Fruit fly (Drosophila melanogaster): ENCODE data around the gene Fuca.

Gene Fuca

DNA sequence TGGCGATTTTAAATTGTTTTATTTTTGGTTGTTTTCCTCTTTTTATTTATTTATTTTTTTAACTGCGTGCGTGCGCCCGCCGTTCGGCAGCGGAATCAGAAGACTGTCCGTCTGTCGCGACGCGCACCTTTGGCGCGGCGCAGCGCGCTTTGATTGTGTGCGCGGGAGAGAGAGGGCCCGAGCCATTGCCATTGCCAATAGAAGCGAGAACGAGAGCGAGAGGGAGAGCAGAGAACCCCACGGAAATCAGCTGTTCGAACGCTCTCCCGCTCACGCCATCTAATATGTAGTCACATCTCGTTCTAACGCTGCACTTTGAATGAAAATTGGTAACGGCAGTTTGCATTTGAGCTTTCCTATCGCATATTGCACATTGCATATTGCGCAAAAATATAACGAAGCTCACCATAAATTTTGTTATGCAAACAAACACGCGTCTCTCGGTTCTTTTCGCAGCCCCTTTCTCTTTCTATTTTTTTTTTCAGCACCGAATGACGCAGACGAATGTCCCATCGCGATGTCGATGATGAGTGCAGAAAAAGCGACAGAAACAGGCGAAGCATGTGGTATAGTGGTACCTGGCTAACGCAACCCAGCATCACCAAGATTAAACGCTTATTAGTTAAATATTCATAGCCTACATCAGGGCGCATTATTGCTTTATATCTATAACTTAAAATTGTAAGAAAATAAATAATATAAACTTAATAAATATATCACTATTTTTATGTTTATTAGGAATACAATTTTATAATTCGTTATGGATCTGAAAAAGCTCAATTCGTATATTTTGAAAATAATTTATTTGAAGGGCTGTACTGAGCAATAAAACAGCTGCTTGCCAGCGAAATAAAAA lies 12.1 kb upstream of the Fuca start (continued):
- TF ChIP-seq stwl (tag; optimal IDR thresholded peaks at IDR 0.05) (peak; percentile 7), CG17829 (tag; optimal IDR thresholded peaks at IDR 0.05) (peak; percentile 3), al (GFP tag; IDR thresholded peaks at IDR 0.05) (peak; percentile 47; the same call in 1 of the 2 replicates), CG2712 (tag; optimal IDR thresholded peaks at IDR 0.05) (peak; percentile 4), Awh (GFP tag; IDR thresholded peaks at IDR 0.05) (0 out of 2 replicates have a peak, but pooled peaks have one; percentile 7), lmd (GFP tag; IDR thresholded peaks at IDR 0.05) (peak; percentile 48; the same call in 1 of the 2 replicates), Dek (tag; optimal IDR thresholded peaks at IDR 0.05) (peak; percentile 16), Bgb (GFP tag; IDR thresholded peaks at IDR 0.05; ENCODE audit: partially characterized antibody) (peak; percentile 55; the same call in 1 of the 2 replicates), z (GFP tag; IDR thresholded peaks at IDR 0.05) (0 out of 3 replicates have a peak, but pooled peaks have one; percentile 15), Doc3 (GFP tag; IDR thresholded peaks at IDR 0.05; ENCODE audit: partially characterized antibody) (0 out of 3 replicates have a peak, but pooled peaks have one; percentile 9), fd64A (GFP tag; optimal IDR thresholded peaks at IDR 0.05) (no peak), wdn (GFP tag; IDR thresholded peaks at IDR 0.05) (no peak), zfh1 (GFP tag; IDR thresholded peaks at IDR 0.05) (0 out of 3 replicates have a peak, but pooled peaks have one; percentile 11), crol (GFP tag; IDR thresholded peaks at IDR 0.05) (0 out of 2 replicates have a peak, but pooled peaks have one; percentile 11), CG7839 (tag; optimal IDR thresholded peaks at IDR 0.05) (peak; percentile 48), chif (GFP tag; optimal IDR thresholded peaks at IDR 0.05) (no peak), pnt (GFP tag; optimal IDR thresholded peaks at IDR 0.05) (no peak), ftz-f1 (GFP tag; optimal IDR thresholded peaks at IDR 0.05) (peak; percentile 53), CG34376 (GFP tag; optimal IDR thresholded peaks at IDR 0.05) (peak; percentile 30), Hr51 (GFP tag; optimal IDR thresholded peaks at IDR 0.05) (peak in 1 of 2 experiments; percentile 63), caup (GFP tag; optimal IDR thresholded peaks at IDR 0.05; ENCODE audit: severe bottlenecking) (no peak), CoRest (tag; optimal IDR thresholded peaks at IDR 0.05) (peak; percentile 54), esg (GFP tag; conservative IDR thresholded peaks at IDR 0.05) (0 out of 2 replicates have a peak, but pooled peaks have one; percentile 13), danr (GFP tag; IDR thresholded peaks at IDR 0.05) (no peak), CG13775 (GFP tag; optimal IDR thresholded peaks at IDR 0.05) (peak; percentile 13), da (GFP tag; optimal IDR thresholded peaks at IDR 0.05) (no peak), CG8089 (GFP tag; optimal IDR thresholded peaks at IDR 0.05) (no peak), CG10321 (GFP tag; IDR thresholded peaks at IDR 0.05) (peak; percentile 65; the same call in 1 of the 2 replicates), CG13123 (GFP tag; optimal IDR thresholded peaks at IDR 0.05) (no peak), sr (GFP tag; IDR thresholded peaks at IDR 0.05) (peak; percentile 38; the same call in 1 of the 3 replicates), CG9817 (tag; optimal IDR thresholded peaks at IDR 0.05) (no peak), CG2129 (GFP tag; IDR thresholded peaks at IDR 0.05; ENCODE audit: partially characterized antibody) (no peak), dmrt99B (tag; optimal IDR thresholded peaks at IDR 0.05) (peak; percentile 28), ind (GFP tag; optimal IDR thresholded peaks at IDR 0.05) (peak; percentile 3), Med (GFP tag) (peak; percentile 78), CG9932 (GFP tag; IDR thresholded peaks at IDR 0.05) (peak; percentile 53; the same call in 1 of the 2 replicates), sens-2 (GFP tag; IDR thresholded peaks at IDR 0.05) (no peak), zen2 (GFP tag; IDR thresholded peaks at IDR 0.05; ENCODE audit: partially characterized antibody) (0 out of 3 replicates have a peak, but pooled peaks have one; percentile 48), vvl (GFP tag; IDR thresholded peaks at IDR 0.05) (peak; percentile 44), hkb (optimal IDR thresholded peaks at IDR 0.05) (no peak), hkb (GFP tag; IDR thresholded peaks at IDR 0.05) (peak; percentile 10; the same call in 1 of the 2 replicates), Usf (GFP tag; optimal IDR thresholded peaks at IDR 0.05) (peak; percentile 29), Oaz (GFP tag; IDR thresholded peaks at IDR 0.05) (0 out of 2 replicates have a peak, but pooled peaks have one; percentile 23), Adf1 (GFP tag; IDR thresholded peaks at IDR 0.05) (peak; percentile 85), CG14014 (GFP tag; IDR thresholded peaks at IDR 0.05) (peak; percentile 14; the same call in 1 of the 2 replicates), shn (GFP tag; optimal IDR thresholded peaks at IDR 0.05) (no peak), bcd (GFP tag; optimal IDR thresholded peaks at IDR 0.05) (no peak), Hr3 (GFP tag; optimal IDR thresholded peaks at IDR 0.05) (no peak)
